Fruit fly (Drosophila melanogaster) whole organism, embryonic: ENCODE results near the gene TTLL1A.

Experiments
- Antp ChIP-seq: fragments of 200-800 bp; sonication (Bioruptor generic); optimal IDR thresholded peaks from 3 replicates; lab custom pipeline; 2016; ENCODE audit warnings: missing biosample characterization, missing genetic modification characterization
- Atf3 ChIP-seq: fragments of 200-800 bp; sonication (Bioruptor generic); optimal IDR thresholded peaks from 3 replicates; lab custom pipeline; 2016; ENCODE audit warnings: missing biosample characterization, missing genetic modification characterization
- CG11398 ChIP-seq: fragments of 200-800 bp; sonication (Bioruptor generic); optimal IDR thresholded peaks from 2 replicates; lab custom pipeline; 2016; ENCODE audit warnings: missing biosample characterization, missing genetic modification characterization
- CG11723 ChIP-seq: fragments of 200-800 bp; sonication (Bioruptor generic); optimal IDR thresholded peaks from 2 replicates; lab custom pipeline; 2017; ENCODE audit warnings: missing biosample characterization, mild to moderate bottlenecking, missing genetic modification characterization
- CG15514 ChIP-seq: fragments of 200-800 bp; sonication (Bioruptor generic); optimal IDR thresholded peaks from 3 replicates; lab custom pipeline; 2017; ENCODE audit warnings: missing biosample characterization, missing genetic modification characterization, mild to moderate bottlenecking, moderate library complexity, missing genetic modification reagents
- CG2712 ChIP-seq: fragments of 200-800 bp; optimal IDR thresholded peaks from 3 replicates; lab custom pipeline; 2019; ENCODE audit warnings: missing biosample characterization, mild to moderate bottlenecking, missing genetic modification characterization, moderate library complexity
- CG3163 ChIP-seq: fragments of 200-800 bp; sonication (Bioruptor generic); optimal IDR thresholded peaks from 3 replicates; lab custom pipeline; 2016; ENCODE audit warnings: missing biosample characterization, missing genetic modification characterization
- CG4360 ChIP-seq: fragments of 200-800 bp; sonication (Bioruptor generic); IDR thresholded peaks from 2 replicates; pipeline ENCODE4 v1.3.6; 2022; ENCODE audit warnings: missing biosample characterization, missing genetic modification characterization
- CG4424 ChIP-seq: fragments of 200-800 bp; sonication (Bioruptor generic); optimal IDR thresholded peaks from 3 replicates; lab custom pipeline; 2016; ENCODE audit warnings: missing biosample characterization, missing genetic modification characterization
- CG6175 ChIP-seq: fragments of 200-800 bp; sonication (Bioruptor generic); IDR thresholded peaks from 3 replicates; pipeline ENCODE4 v1.3.6; 2022; ENCODE audit warnings: missing biosample characterization, missing genetic modification characterization
- CG6654 ChIP-seq: fragments of 200-800 bp; sonication (Bioruptor generic); optimal IDR thresholded peaks from 2 replicates; lab custom pipeline; 2017; ENCODE audit warnings: missing biosample characterization, mild to moderate bottlenecking, missing genetic modification characterization
- CG7839 ChIP-seq: fragments of 200-800 bp; sonication (Bioruptor generic); optimal IDR thresholded peaks from 3 replicates; lab custom pipeline; 2018; ENCODE audit warnings: missing biosample characterization, mild to moderate bottlenecking, missing genetic modification characterization, moderate library complexity
- Drgx ChIP-seq: fragments of 200-800 bp; sonication (Bioruptor generic); IDR thresholded peaks from 2 replicates; pipeline ENCODE4 v1.3.6; 2022; ENCODE audit warnings: missing biosample characterization, missing genetic modification characterization
- Eip74EF ChIP-seq, 2 experiments: fragments of 200-800 bp in 1 of 2; fragments of >200 bp in 1 of 2; sonication (Bioruptor generic) in 1 of 2; optimal IDR thresholded peaks; 2 replicates each; lab custom pipeline; 2017 to 2019; ENCODE audit warnings: missing biosample characterization in 2 of 2, missing genetic modification characterization in 2 of 2, mild to moderate bottlenecking in 1 of 2, moderate library complexity in 1 of 2
- PHDP ChIP-seq: fragments of 200-800 bp; sonication (Bioruptor generic); optimal IDR thresholded peaks from 3 replicates; lab custom pipeline; 2018; ENCODE audit warnings: missing biosample characterization, mild to moderate bottlenecking, missing genetic modification characterization, moderate library complexity
- Pdp1 ChIP-seq, 2 experiments: fragments of 200-800 bp; sonication (Bioruptor generic); optimal IDR thresholded peaks; 3 replicates each; lab custom pipeline; 2016; ENCODE audit warnings: missing biosample characterization in 2 of 2, missing genetic modification characterization in 2 of 2, mild to moderate bottlenecking in 1 of 2, moderate library complexity in 1 of 2
- Vsx1 ChIP-seq: fragments of 200-800 bp; sonication (Bioruptor generic); optimal IDR thresholded peaks from 2 replicates; lab custom pipeline; 2017; ENCODE audit warnings: missing biosample characterization, mild to moderate bottlenecking, missing genetic modification characterization, missing genetic modification reagents
- Xrp1 ChIP-seq: fragments of 200-800 bp; sonication (Bioruptor generic); IDR thresholded peaks from 2 replicates; pipeline ENCODE4 v1.3.6; 2022; ENCODE audit warnings: missing biosample characterization, missing genetic modification characterization
- YL-1 ChIP-seq: fragments of 200-800 bp; sonication (Bioruptor generic); optimal IDR thresholded peaks from 3 replicates; lab custom pipeline; 2017; ENCODE audit warnings: missing biosample characterization, mild to moderate bottlenecking, missing genetic modification characterization
- ash1 ChIP-seq: fragments of 200-800 bp; sonication (Bioruptor generic); optimal IDR thresholded peaks from 2 replicates; lab custom pipeline; 2018; ENCODE audit warnings: missing biosample characterization, mild to moderate bottlenecking, missing genetic modification characterization
- ato ChIP-seq: fragments of 200-800 bp; sonication (Bioruptor generic); IDR thresholded peaks from 2 replicates; pipeline ENCODE4 v1.3.6; 2022; ENCODE audit warnings: missing biosample characterization, missing genetic modification characterization; ENCODE audit not compliant: partially characterized antibody
- cg ChIP-seq: fragments of 200-800 bp; sonication (Bioruptor generic); optimal IDR thresholded peaks from 3 replicates; lab custom pipeline; 2019; ENCODE audit warnings: missing biosample characterization, mild to moderate bottlenecking, missing genetic modification characterization, moderate library complexity
- chinmo ChIP-seq: fragments of 200-800 bp; sonication (Bioruptor generic); IDR thresholded peaks from 4 replicates; pipeline ENCODE4 v1.3.6; 2022; ENCODE audit warnings: missing biosample characterization, missing genetic modification characterization; ENCODE audit not compliant: partially characterized antibody
- corto ChIP-seq: fragments of 200-800 bp; sonication (Bioruptor generic); optimal IDR thresholded peaks from 2 replicates; lab custom pipeline; 2016; ENCODE audit warnings: missing biosample characterization, mild to moderate bottlenecking, missing genetic modification characterization, moderate library complexity
- crc ChIP-seq: fragments of 200-800 bp; sonication (Bioruptor generic); optimal IDR thresholded peaks from 2 replicates; lab custom pipeline; 2016; ENCODE audit warnings: missing biosample characterization, missing genetic modification characterization
- exex ChIP-seq: fragments of 200-800 bp; sonication (Bioruptor generic); optimal IDR thresholded peaks from 4 replicates; lab custom pipeline; 2018; ENCODE audit warnings: missing biosample characterization, mild to moderate bottlenecking, missing genetic modification characterization, moderate library complexity
- grau ChIP-seq: fragments of 200-800 bp; optimal IDR thresholded peaks from 3 replicates; lab custom pipeline; 2019; ENCODE audit warnings: missing biosample characterization, mild to moderate bottlenecking, missing genetic modification characterization, moderate library complexity
- grn ChIP-seq: fragments of 200-800 bp; sonication (Bioruptor generic); optimal IDR thresholded peaks from 3 replicates; lab custom pipeline; 2017; ENCODE audit warnings: missing biosample characterization, missing genetic modification characterization
- gt ChIP-seq: fragments of 200-800 bp; sonication (Bioruptor generic); IDR thresholded peaks from 2 replicates; pipeline ENCODE4 v1.3.6; 2022; ENCODE audit warnings: missing biosample characterization, missing genetic modification characterization
- h ChIP-seq: fragments of >200 bp; optimal IDR thresholded peaks from 2 replicates; lab custom pipeline; 2017
- jumu ChIP-seq: fragments of 200-800 bp; sonication (Bioruptor generic); optimal IDR thresholded peaks from 3 replicates; lab custom pipeline; 2016; ENCODE audit warnings: missing biosample characterization, missing genetic modification characterization
- org-1 ChIP-seq: fragments of 200-800 bp; sonication (Bioruptor generic); optimal IDR thresholded peaks from 2 replicates; lab custom pipeline; 2017; ENCODE audit warnings: missing biosample characterization, missing genetic modification characterization
- sd ChIP-seq: fragments of 200-800 bp; sonication (Bioruptor generic); optimal IDR thresholded peaks from 3 replicates; lab custom pipeline; 2018; ENCODE audit warnings: missing biosample characterization, mild to moderate bottlenecking, missing genetic modification characterization, moderate library complexity
- so ChIP-seq: fragments of 200-800 bp; sonication (Bioruptor generic); IDR thresholded peaks from 3 replicates; pipeline ENCODE4 v1.3.6; 2022; ENCODE audit warnings: missing biosample characterization, missing genetic modification characterization
- sqz ChIP-seq: fragments of 200-800 bp; sonication (Bioruptor generic); optimal IDR thresholded peaks from 3 replicates; lab custom pipeline; 2018; ENCODE audit warnings: missing biosample characterization, mild to moderate bottlenecking, missing genetic modification characterization

TTLL1A gene

dm6 chrX:17187495-17187894, 14.9 kb downstream of the TTLL1A start (continued):
- TF ChIP-seq grau (tag; lab: Kevin White, UChicago) = peak; percentile 15
- peak; percentile 22 for TF ChIP-seq CG7839 (tag; lab: Kevin White, UChicago)
- peak; percentile 24 for TF ChIP-seq PHDP (tag; lab: Kevin White, UChicago)
- peak; percentile 15 for TF ChIP-seq CG4424
- peak; percentile 38 for TF ChIP-seq CG2712 (tag; lab: Kevin White, UChicago)
- no peak for TF ChIP-seq CG6175 (GFP tag; lab: Robert Waterston, UW)
- peak; percentile 54 for TF ChIP-seq Drgx

- peak; percentile 11 for TF ChIP-seq Vsx1 (GFP tag; lab: Kevin White, UChicago)
- TF ChIP-seq cg (GFP tag; lab: Kevin White, UChicago) = peak; percentile 0
- 0 out of 4 replicates have a peak, but pooled peaks have one; percentile 31 for TF ChIP-seq chinmo (GFP tag; lab: Robert Waterston, UW)
- TF ChIP-seq Xrp1 (GFP tag; lab: Robert Waterston, UW) = no peak
- TF ChIP-seq h (lab: Kevin White, UChicago) = no peak
- TF ChIP-seq Pdp1 (GFP tag; optimal IDR thresholded peaks at IDR 0.05; lab: Kevin White, UChicago) = peak in 1 of 2 experiments; percentile 59
- TF ChIP-seq sd (tag; lab: Kevin White, UChicago) = peak; percentile 12
- TF ChIP-seq so (GFP tag; lab: Robert Waterston, UW) = no peak
- no peak for TF ChIP-seq Antp
- TF ChIP-seq grn (GFP tag; lab: Kevin White, UChicago) = peak; percentile 87
- TF ChIP-seq sqz (GFP tag; lab: Kevin White, UChicago) = peak; percentile 24
- TF ChIP-seq corto (GFP tag; lab: Kevin White, UChicago) = no peak
- TF ChIP-seq exex (tag; lab: Kevin White, UChicago) = peak; percentile 46
- no peak for TF ChIP-seq Atf3 (GFP tag; lab: Kevin White, UChicago)
- no peak for TF ChIP-seq YL-1
- peak in 1 of 2 experiments; percentile 8 for TF ChIP-seq Eip74EF (GFP tag; optimal IDR thresholded peaks at IDR 0.05; lab: Kevin White, UChicago)
- TF ChIP-seq, all 482 proteins: peak for 9
These were observed 16.0 kb downstream of the TTLL1A start for dm6 chrX:17186432-17186831.

dm6 chrX:17183486-17183885, 18.9 kb downstream of the TTLL1A start:
- TF ChIP-seq CG3163 (no peak), ato (GFP tag; lab: Robert Waterston, UW) (no peak), CG11723 (GFP tag; lab: Kevin White, UChicago) (no peak), CG6654 (GFP tag; lab: Kevin White, UChicago) (no peak), org-1 (no peak), crc (no peak), gt (no peak), CG11398 (GFP tag; lab: Kevin White, UChicago) (no peak), CG4360 (GFP tag; lab: Robert Waterston, UW) (no peak), CG15514 (GFP tag; lab: Kevin White, UChicago) (no peak), jumu (GFP tag; lab: Kevin White, UChicago) (no peak), ash1 (no peak)
